Fruit fly (Drosophila melanogaster) whole organism, embryonic: ENCODE measurements around the gene bsf.

Source experiments
- Blimp-1 ChIP-seq: fragments of 200-800 bp; sonication (Bioruptor generic); optimal IDR thresholded peaks from 3 replicates; lab custom pipeline; 2018; ENCODE audit warnings: missing biosample characterization, missing genetic modification characterization, mild to moderate bottlenecking, moderate library complexity, missing genetic modification reagents
- CG2120 ChIP-seq: fragments of 200-800 bp; sonication (Bioruptor generic); optimal IDR thresholded peaks from 3 replicates; lab custom pipeline; 2016; ENCODE audit warnings: missing biosample characterization, missing genetic modification characterization
- CG7928 ChIP-seq: fragments of 200-800 bp; sonication (Bioruptor generic); optimal IDR thresholded peaks from 2 replicates; lab custom pipeline; 2017; ENCODE audit warnings: missing biosample characterization, mild to moderate bottlenecking, missing genetic modification characterization
- Sry-β ChIP-seq: fragments of 200-800 bp; sonication (Bioruptor generic); optimal IDR thresholded peaks from 2 replicates; lab custom pipeline; 2018; ENCODE audit warnings: missing biosample characterization, mild to moderate bottlenecking, missing genetic modification characterization, moderate library complexity
- hth ChIP-seq: fragments of >200 bp; optimal IDR thresholded peaks from 2 replicates; lab custom pipeline; 2017; ENCODE audit warnings: inconsistent platforms
- pan ChIP-seq, 4 experiments: fragments of >200 bp in 3 of 4; fragments of 200-800 bp in 1 of 4; sonication (Bioruptor generic) in 1 of 4; optimal IDR thresholded peaks in 3 of 4; IDR thresholded peaks in 1 of 4; 2 replicates each; pipeline versions ENCODE4 v1.3.6 to Lab custom; 2017 to 2022; ENCODE audit warnings: missing biosample characterization in 2 of 4, missing genetic modification characterization in 2 of 4, mixed read lengths in 1 of 4
- tx ChIP-seq: fragments of 200-800 bp; sonication (Bioruptor generic); optimal IDR thresholded peaks from 2 replicates; lab custom pipeline; 2016; ENCODE audit warnings: missing biosample characterization, missing genetic modification characterization
- wek ChIP-seq: fragments of 200-800 bp; sonication (Bioruptor generic); optimal IDR thresholded peaks from 3 replicates; lab custom pipeline; 2018; ENCODE audit warnings: missing biosample characterization, mild to moderate bottlenecking, missing genetic modification characterization, moderate library complexity

DNA sequence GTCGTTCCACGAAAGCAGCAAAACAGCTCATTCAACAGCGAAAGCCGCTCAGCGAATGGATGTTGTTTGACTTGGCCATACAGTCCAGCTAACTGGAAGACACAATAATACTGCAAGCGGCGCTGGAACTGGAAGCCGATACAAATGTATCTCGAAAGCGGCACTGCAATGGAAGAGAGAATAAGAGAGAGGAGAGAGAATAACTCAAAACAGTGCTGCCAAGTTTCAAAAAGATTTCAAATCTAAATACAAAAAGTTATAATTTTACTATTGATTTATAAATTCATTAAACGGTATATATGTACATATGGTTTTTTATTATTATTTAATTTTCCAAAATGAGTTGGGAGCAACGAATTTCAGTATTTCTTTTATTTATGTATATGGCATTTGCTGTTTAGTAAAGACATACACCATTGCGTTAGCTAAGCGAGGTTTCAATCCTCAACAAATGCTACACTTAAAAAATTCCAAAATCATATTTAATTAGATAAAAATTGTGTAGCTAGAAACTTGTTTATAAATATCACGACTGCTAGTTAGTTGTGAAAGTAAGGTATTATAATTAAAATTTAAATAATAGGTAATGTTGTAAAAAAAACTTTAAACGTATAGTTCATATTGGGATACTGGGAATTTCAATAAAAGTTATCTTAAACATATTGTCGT, 30.1 kb upstream of the bsf start, which contains the start of gene CG10283:
- TF ChIP-seq pan (optimal IDR thresholded peaks at IDR 0.05; lab: Kevin White, UChicago) = no peak
- peak in 1 of 2 experiments; percentile 41 for TF ChIP-seq pan (GFP tag; optimal IDR thresholded peaks at IDR 0.05 in 1 of 2, IDR thresholded peaks at IDR 0.05 in 1 of 2)
- TF ChIP-seq CG7928 (GFP tag; lab: Kevin White, UChicago) = no peak
- TF ChIP-seq Sry-β (GFP tag; lab: Kevin White, UChicago) = no peak
- no peak for TF ChIP-seq hth (lab: Kevin White, UChicago)
- peak; percentile 47 for TF ChIP-seq CG2120 (GFP tag; lab: Kevin White, UChicago)
- no peak for TF ChIP-seq Blimp-1
- TF ChIP-seq wek = peak; percentile 28
- no peak for TF ChIP-seq tx
